Worm (Caenorhabditis elegans): ENCODE data around the gene nhr-210.

The nhr-210 gene

ce11 chrV:532046-532445 lies 12.7 kb upstream of the nhr-210 start, which contains the start of gene nhr-58 (continued):
- TF ChIP-seq snpc-4 (tag; optimal IDR thresholded peaks at IDR 0.05) (peak; percentile 17), nhr-6 (tag; optimal IDR thresholded peaks at IDR 0.05) (peak; percentile 15), elt-3 (tag; optimal IDR thresholded peaks at IDR 0.05) (no peak), lsy-2 (tag; optimal IDR thresholded peaks at IDR 0.05) (no peak), lin-39 (tag; optimal IDR thresholded peaks at IDR 0.05) (no peak), R02D3.7 (tag; optimal IDR thresholded peaks at IDR 0.05) (no peak), sma-3 (GFP tag; optimal IDR thresholded peaks at IDR 0.05) (peak; percentile 61), fos-1 (tag; optimal IDR thresholded peaks at IDR 0.05) (peak; percentile 93), Y55F3AM.14 (GFP tag; optimal IDR thresholded peaks at IDR 0.05) (no peak), crh-2 (tag; optimal IDR thresholded peaks at IDR 0.05) (peak; percentile 63), nhr-10 (tag; optimal IDR thresholded peaks at IDR 0.05) (no peak), nhr-129 (tag; optimal IDR thresholded peaks at IDR 0.05) (peak; percentile 97), C34F6.9 (tag; optimal IDR thresholded peaks at IDR 0.05) (peak; percentile 62), nhr-237 (tag; optimal IDR thresholded peaks at IDR 0.05) (no peak), unc-62 (GFP tag; optimal IDR thresholded peaks at IDR 0.05) (no peak), F13H6.1 (tag; optimal IDR thresholded peaks at IDR 0.05) (peak; percentile 81), zag-1 (tag; optimal IDR thresholded peaks at IDR 0.05) (no peak), peb-1 (tag; optimal IDR thresholded peaks at IDR 0.05) (no peak)

ce11 chrV:527602-528001 lies 8.3 kb upstream of the nhr-210 start, which contains the start of gene srw-108:
TSS of gene srw-108 (plus strand) at chrV:527902.
- no peak for TF ChIP-seq ceh-16 (tag; optimal IDR thresholded peaks at IDR 0.05)
- TF ChIP-seq nhr-237 (tag; optimal IDR thresholded peaks at IDR 0.05) = no peak
- TF ChIP-seq mbf-1 (tag; optimal IDR thresholded peaks at IDR 0.05) = no peak
- TF ChIP-seq ztf-1 (GFP tag; conservative IDR thresholded peaks at IDR 0.05) = no peak
- no peak for TF ChIP-seq sem-4 (tag; optimal IDR thresholded peaks at IDR 0.05)
- no peak for TF ChIP-seq unc-39 (tag; optimal IDR thresholded peaks at IDR 0.05)
- no peak for TF ChIP-seq lin-13 (GFP tag; optimal IDR thresholded peaks at IDR 0.05)
- no peak for TF ChIP-seq snpc-4 (tag; optimal IDR thresholded peaks at IDR 0.05)
- TF ChIP-seq alr-1 (tag; optimal IDR thresholded peaks at IDR 0.05) = no peak
- TF ChIP-seq ztf-11 (tag; optimal IDR thresholded peaks at IDR 0.05) = no peak
- no peak for TF ChIP-seq zag-1 (tag; optimal IDR thresholded peaks at IDR 0.05)
- no peak for TF ChIP-seq Y55F3AM.14 (GFP tag; optimal IDR thresholded peaks at IDR 0.05)
- TF ChIP-seq ceh-82 (tag; optimal IDR thresholded peaks at IDR 0.05) = no peak

- no peak for TF ChIP-seq zag-1 (tag; optimal IDR thresholded peaks at IDR 0.05)
- TF ChIP-seq ztf-4 (tag; optimal IDR thresholded peaks at IDR 0.05) = no peak
- no peak for TF ChIP-seq elt-1 (tag; optimal IDR thresholded peaks at IDR 0.05)
- TF ChIP-seq dmd-4 (tag; optimal IDR thresholded peaks at IDR 0.05) = no peak
- TF ChIP-seq unc-39 (tag; optimal IDR thresholded peaks at IDR 0.05) = no peak
- no peak for TF ChIP-seq elt-3 (tag; optimal IDR thresholded peaks at IDR 0.05)
- TF ChIP-seq lsy-2 (tag; optimal IDR thresholded peaks at IDR 0.05) = no peak
- no peak for TF ChIP-seq snpc-4 (tag; optimal IDR thresholded peaks at IDR 0.05)
- TF ChIP-seq ama-1 (optimal IDR thresholded peaks at IDR 0.05) = no peak
These were observed 5.7 kb upstream of the nhr-210 start, which contains the start of gene R11G11.16 for ce11 chrV:525040-525439. TSS of gene R11G11.16 (minus strand) at chrV:525140.

- TF ChIP-seq dmd-4 (tag; optimal IDR thresholded peaks at IDR 0.05) (no peak), mdl-1 (tag; optimal IDR thresholded peaks at IDR 0.05) (no peak), nhr-23 (tag; optimal IDR thresholded peaks at IDR 0.05) (no peak), sem-4 (tag; optimal IDR thresholded peaks at IDR 0.05) (no peak), unc-62 (GFP tag; optimal IDR thresholded peaks at IDR 0.05) (no peak), sma-9 (GFP tag; optimal IDR thresholded peaks at IDR 0.05) (peak; percentile 10), sma-9 (tag; optimal IDR thresholded peaks at IDR 0.05) (no peak), unc-39 (tag; optimal IDR thresholded peaks at IDR 0.05) (no peak), ztf-1 (GFP tag; conservative IDR thresholded peaks at IDR 0.05) (no peak), mbf-1 (tag; optimal IDR thresholded peaks at IDR 0.05) (no peak)
These were observed 4.7 kb upstream of the nhr-210 start, which contains the start of gene lipl-3 for ce11 chrV:524058-524457. TSS of gene lipl-3 (minus strand) at chrV:524218.

ce11 chrV:521517-521916 lies 2.2 kb upstream of the nhr-210 start, which contains the start of gene srw-107:
TSS of gene srw-107 (minus strand) at chrV:521617.
- TF ChIP-seq snpc-4 (tag; optimal IDR thresholded peaks at IDR 0.05) (no peak), alr-1 (tag; optimal IDR thresholded peaks at IDR 0.05) (no peak), elt-1 (tag; optimal IDR thresholded peaks at IDR 0.05) (no peak), sem-4 (tag; optimal IDR thresholded peaks at IDR 0.05) (no peak), unc-39 (tag; optimal IDR thresholded peaks at IDR 0.05) (no peak), crh-2 (tag; optimal IDR thresholded peaks at IDR 0.05) (no peak), mdl-1 (tag; optimal IDR thresholded peaks at IDR 0.05) (no peak)

Measured in whole organism, L2 larva.